Worm (Caenorhabditis elegans) whole organism, late embryonic: ENCODE measurements around the gene E04F6.6.

Experiments
- C08G9.2 ChIP-seq: sonication (generic microtip); optimal IDR thresholded peaks from 2 replicates; lab custom pipeline; 2016; ENCODE audit warnings: mild to moderate bottlenecking, missing genetic modification characterization, moderate library complexity, missing compliant biosample characterization
- C38D4.7 ChIP-seq: fragments of 200-800 bp; sonication (Bioruptor generic); optimal IDR thresholded peaks from 2 replicates; lab custom pipeline; 2018; ENCODE audit warnings: mild to moderate bottlenecking, missing genetic modification characterization, moderate library complexity, missing compliant biosample characterization
- K09A11.1 ChIP-seq: sonication (generic microtip); optimal IDR thresholded peaks from 2 replicates; lab custom pipeline; 2017; ENCODE audit warnings: antibody characterized with exemption, mild to moderate bottlenecking, missing genetic modification characterization, missing compliant biosample characterization; ENCODE audit not compliant: insufficient read depth
- T23F11.4 ChIP-seq: fragments of 200-800 bp; sonication (Bioruptor generic); optimal IDR thresholded peaks from 2 replicates; lab custom pipeline; 2018; ENCODE audit warnings: mild to moderate bottlenecking, missing genetic modification characterization, missing compliant biosample characterization
- Y22D7AL.16 ChIP-seq: sonication (generic microtip); optimal IDR thresholded peaks from 2 replicates; lab custom pipeline; 2016; ENCODE audit warnings: missing genetic modification characterization, missing compliant biosample characterization
- ahr-1 ChIP-seq: sonication (generic microtip); optimal IDR thresholded peaks from 2 replicates; lab custom pipeline; 2016; ENCODE audit warnings: missing genetic modification characterization, missing compliant biosample characterization
- ama-1 ChIP-seq: fragments of 150-350 bp; optimal IDR thresholded peaks from 2 replicates; lab custom pipeline; 2014
- ceh-14 ChIP-seq: sonication (generic microtip); optimal IDR thresholded peaks from 2 replicates; lab custom pipeline; 2016; ENCODE audit warnings: missing genotype, missing genetic modification characterization, missing compliant biosample characterization
- ceh-18 ChIP-seq: sonication (generic microtip); optimal IDR thresholded peaks from 2 replicates; lab custom pipeline; 2016; ENCODE audit warnings: missing genetic modification characterization, missing compliant biosample characterization
- ceh-19 ChIP-seq: fragments of 200-800 bp; sonication (Bioruptor generic); optimal IDR thresholded peaks from 2 replicates; lab custom pipeline; 2018; ENCODE audit warnings: mild to moderate bottlenecking, missing genetic modification characterization, missing compliant biosample characterization
- ceh-2 ChIP-seq: sonication (generic microtip); optimal IDR thresholded peaks from 2 replicates; lab custom pipeline; 2016; ENCODE audit warnings: missing genotype, missing genetic modification characterization, missing compliant biosample characterization
- ceh-30 ChIP-seq: fragments of 150-350 bp; optimal IDR thresholded peaks from 2 replicates; lab custom pipeline; 2014; ENCODE audit warnings: missing biosample characterization, missing genetic modification characterization
- ceh-31 ChIP-seq: sonication (generic microtip); optimal IDR thresholded peaks from 2 replicates; lab custom pipeline; 2016; ENCODE audit warnings: missing genetic modification characterization, missing compliant biosample characterization
- ceh-45 ChIP-seq: fragments of 200-800 bp; sonication (Bioruptor generic); IDR thresholded peaks from 2 replicates; pipeline ENCODE4 v1.3.6; 2022; ENCODE audit warnings: missing genetic modification reagents, missing genetic modification characterization, missing compliant biosample characterization
- ceh-48 ChIP-seq: sonication (generic microtip); optimal IDR thresholded peaks from 2 replicates; lab custom pipeline; 2016; ENCODE audit warnings: missing genetic modification characterization, inconsistent platforms, missing compliant biosample characterization
- ceh-6 ChIP-seq: fragments of 200-800 bp; sonication (Bioruptor generic); optimal IDR thresholded peaks from 2 replicates; lab custom pipeline; 2018; ENCODE audit warnings: mild to moderate bottlenecking, missing genetic modification characterization, missing compliant biosample characterization
- ceh-9 ChIP-seq: sonication (generic microtip); optimal IDR thresholded peaks from 2 replicates; lab custom pipeline; 2016; ENCODE audit warnings: mild to moderate bottlenecking, missing genetic modification characterization, inconsistent platforms, missing compliant biosample characterization
- che-1 ChIP-seq: sonication (generic microtip); optimal IDR thresholded peaks from 2 replicates; lab custom pipeline; 2016; ENCODE audit warnings: mild to moderate bottlenecking, missing genetic modification characterization, missing compliant biosample characterization
- dve-1 ChIP-seq: sonication (generic microtip); optimal IDR thresholded peaks from 2 replicates; lab custom pipeline; 2017; ENCODE audit warnings: antibody characterized with exemption, mild to moderate bottlenecking, missing genetic modification characterization, missing compliant biosample characterization
- elt-2 ChIP-seq: sonication (generic microtip); optimal IDR thresholded peaks from 2 replicates; lab custom pipeline; 2016; ENCODE audit warnings: missing genetic modification reagents, missing genetic modification characterization, missing compliant biosample characterization
- ets-4 ChIP-seq: sonication (generic microtip); optimal IDR thresholded peaks from 2 replicates; lab custom pipeline; 2016; ENCODE audit warnings: missing genetic modification characterization, missing compliant biosample characterization
- eyg-1 ChIP-seq: sonication (generic microtip); optimal IDR thresholded peaks from 2 replicates; lab custom pipeline; 2016; ENCODE audit warnings: missing genotype, missing genetic modification characterization, missing compliant biosample characterization
- fax-1 ChIP-seq: sonication (generic microtip); optimal IDR thresholded peaks from 2 replicates; lab custom pipeline; 2016; ENCODE audit warnings: missing genotype, missing genetic modification characterization, missing compliant biosample characterization
- fkh-10 ChIP-seq: fragments of 150-350 bp; optimal IDR thresholded peaks from 2 replicates; lab custom pipeline; 2014; ENCODE audit warnings: missing biosample characterization, missing genetic modification reagents, missing genetic modification characterization
- fkh-6 ChIP-seq: sonication (generic microtip); optimal IDR thresholded peaks from 2 replicates; lab custom pipeline; 2016; ENCODE audit warnings: missing genetic modification characterization, missing compliant biosample characterization
- hlh-15 ChIP-seq: sonication (generic microtip); optimal IDR thresholded peaks from 2 replicates; lab custom pipeline; 2016; ENCODE audit warnings: missing genetic modification characterization, missing compliant biosample characterization
- hlh-30 ChIP-seq: sonication (generic microtip); optimal IDR thresholded peaks from 2 replicates; lab custom pipeline; 2017; ENCODE audit warnings: antibody characterized with exemption, missing genetic modification characterization, missing compliant biosample characterization; ENCODE audit not compliant: insufficient read depth
- hlh-6 ChIP-seq: sonication (generic microtip); optimal IDR thresholded peaks from 2 replicates; lab custom pipeline; 2016; ENCODE audit warnings: missing genotype, missing genetic modification characterization, missing compliant biosample characterization
- lin-11 ChIP-seq: fragments of 200-800 bp; sonication (Bioruptor generic); optimal IDR thresholded peaks from 2 replicates; lab custom pipeline; 2018; ENCODE audit warnings: mild to moderate bottlenecking, missing genetic modification characterization, missing compliant biosample characterization
- madf-2 ChIP-seq: sonication (generic microtip); optimal IDR thresholded peaks from 2 replicates; lab custom pipeline; 2017; ENCODE audit warnings: missing genetic modification characterization, missing compliant biosample characterization
- nfya-1 ChIP-seq: sonication (generic microtip); optimal IDR thresholded peaks from 2 replicates; lab custom pipeline; 2017; ENCODE audit warnings: missing genetic modification characterization, mild to moderate bottlenecking, missing compliant biosample characterization, antibody characterized with exemption, moderate library complexity
- nhr-11 ChIP-seq: fragments of 150-350 bp; optimal IDR thresholded peaks from 2 replicates; lab custom pipeline; 2014; ENCODE audit warnings: missing biosample characterization, missing genetic modification characterization
- npax-4 ChIP-seq: sonication (generic microtip); optimal IDR thresholded peaks from 2 replicates; lab custom pipeline; 2016; ENCODE audit warnings: missing genetic modification characterization, missing compliant biosample characterization
- odd-2 ChIP-seq: sonication (generic microtip); optimal IDR thresholded peaks from 2 replicates; lab custom pipeline; 2017; ENCODE audit warnings: antibody characterized with exemption, mild to moderate bottlenecking, missing genetic modification characterization, missing compliant biosample characterization
- pag-3 ChIP-seq: sonication (generic microtip); optimal IDR thresholded peaks from 2 replicates; lab custom pipeline; 2016; ENCODE audit warnings: missing compliant biosample characterization, missing genetic modification characterization, borderline replicate concordance
- pax-1 ChIP-seq: fragments of 150-350 bp; optimal IDR thresholded peaks from 2 replicates; lab custom pipeline; 2014; ENCODE audit warnings: missing biosample characterization, missing genetic modification characterization
- pha-2 ChIP-seq: sonication (generic microtip); optimal IDR thresholded peaks from 2 replicates; lab custom pipeline; 2017; ENCODE audit warnings: mild to moderate bottlenecking, missing genetic modification characterization, missing compliant biosample characterization
- pqm-1 ChIP-seq: sonication (generic microtip); optimal IDR thresholded peaks from 2 replicates; lab custom pipeline; 2016; ENCODE audit warnings: missing genetic modification characterization, missing compliant biosample characterization
- pros-1 ChIP-seq: fragments of 150-350 bp; optimal IDR thresholded peaks from 2 replicates; lab custom pipeline; 2014; ENCODE audit warnings: missing biosample characterization, missing genetic modification reagents, missing genetic modification characterization
- ref-2 ChIP-seq: sonication (generic microtip); optimal IDR thresholded peaks from 2 replicates; lab custom pipeline; 2016; ENCODE audit warnings: missing genetic modification characterization, missing compliant biosample characterization
- rnt-1 ChIP-seq: sonication (generic microtip); optimal IDR thresholded peaks from 2 replicates; lab custom pipeline; 2016; ENCODE audit warnings: missing genetic modification characterization, missing compliant biosample characterization
- sox-4 ChIP-seq: sonication (generic microtip); optimal IDR thresholded peaks from 2 replicates; lab custom pipeline; 2017; ENCODE audit warnings: mild to moderate bottlenecking, missing genetic modification characterization, inconsistent platforms, missing compliant biosample characterization
- tbx-2 ChIP-seq: sonication (generic microtip); optimal IDR thresholded peaks from 2 replicates; lab custom pipeline; 2016; ENCODE audit warnings: missing genetic modification characterization, missing compliant biosample characterization
- tbx-7 ChIP-seq: sonication (generic microtip); optimal IDR thresholded peaks from 2 replicates; lab custom pipeline; 2016; ENCODE audit warnings: missing genotype, missing genetic modification characterization, missing compliant biosample characterization
- ttx-3 ChIP-seq: sonication (generic microtip); optimal IDR thresholded peaks from 2 replicates; lab custom pipeline; 2016; ENCODE audit warnings: missing genetic modification reagents, missing genetic modification characterization, missing compliant biosample characterization
- unc-42 ChIP-seq: sonication (generic microtip); optimal IDR thresholded peaks from 2 replicates; lab custom pipeline; 2016; ENCODE audit warnings: missing genotype, missing genetic modification characterization, missing compliant biosample characterization
- unc-86 ChIP-seq: sonication (generic microtip); optimal IDR thresholded peaks from 2 replicates; lab custom pipeline; 2016; ENCODE audit warnings: missing genetic modification characterization, missing compliant biosample characterization
- zip-5 ChIP-seq: sonication (generic microtip); optimal IDR thresholded peaks from 2 replicates; lab custom pipeline; 2016; ENCODE audit warnings: missing genetic modification characterization, missing compliant biosample characterization

Gene E04F6.6

DNA sequence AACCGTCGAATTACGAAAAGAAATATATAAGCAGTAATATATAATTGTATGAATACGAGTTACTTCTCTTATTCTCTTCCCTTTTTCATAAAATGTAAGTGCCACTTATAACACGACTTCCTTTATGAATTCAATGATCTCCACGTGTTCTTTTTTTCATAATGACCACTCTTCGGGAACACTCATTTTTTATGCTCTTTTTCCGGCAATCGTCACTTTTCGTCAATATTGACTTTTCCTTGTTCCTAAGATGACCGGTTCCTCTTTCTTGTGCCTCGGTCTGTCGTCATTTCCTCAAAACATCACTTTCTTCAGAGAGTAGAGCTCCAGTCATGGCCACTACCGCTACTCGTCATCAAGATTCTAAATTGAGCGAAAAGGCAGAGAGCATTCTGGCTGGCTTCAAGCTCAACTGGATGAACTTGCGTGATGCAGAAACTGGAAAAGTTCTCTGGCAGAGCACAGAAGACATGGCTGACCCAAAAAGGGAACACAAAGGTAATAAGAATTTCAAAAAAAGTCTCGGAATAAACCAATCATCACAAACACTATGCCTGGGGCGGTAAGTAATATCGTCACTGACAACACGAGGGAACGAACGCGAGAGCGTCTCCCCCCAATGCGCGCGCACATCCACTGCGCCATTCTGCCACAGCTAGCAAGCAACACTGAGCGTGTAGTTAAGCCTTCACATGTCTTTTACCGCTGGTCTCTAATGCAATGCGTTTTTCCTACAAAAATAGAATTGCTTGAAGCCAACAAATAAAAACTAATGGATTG is 15.7 kb downstream of the E04F6.6 start, which contains the start of gene pdl-1 (continued):
- TF ChIP-seq sox-4 (tag; lab: Kevin White, UChicago) (peak; percentile 94), lin-11 (tag; lab: Kevin White, UChicago) (peak; percentile 89), ceh-6 (peak; percentile 92), rnt-1 (tag; lab: Kevin White, UChicago) (peak; percentile 89), hlh-30 (tag; lab: Kevin White, UChicago) (peak; percentile 68), ceh-30 (tag; lab: Kevin White, UChicago) (peak; percentile 31), elt-2 (tag; lab: Kevin White, UChicago) (peak; percentile 94), ceh-2 (tag; lab: Kevin White, UChicago) (peak; percentile 90), tbx-7 (tag; lab: Kevin White, UChicago) (peak; percentile 72), ceh-19 (GFP tag; lab: Kevin White, UChicago) (peak; percentile 96), fax-1 (peak; percentile 88), hlh-6 (tag; lab: Kevin White, UChicago) (peak; percentile 97), unc-42 (tag; lab: Kevin White, UChicago) (peak; percentile 74), ceh-48 (peak; percentile 85), madf-2 (tag; lab: Kevin White, UChicago) (peak; percentile 92), pha-2 (tag; lab: Kevin White, UChicago) (peak; percentile 91), C38D4.7 (peak; percentile 94), fkh-6 (tag; lab: Kevin White, UChicago) (peak; percentile 91), Y22D7AL.16 (tag; lab: Kevin White, UChicago) (peak; percentile 87), zip-5 (peak; percentile 81), ahr-1 (tag; lab: Kevin White, UChicago) (peak; percentile 76), odd-2 (tag; lab: Kevin White, UChicago) (peak; percentile 81), dve-1 (peak; percentile 89), ref-2 (tag; lab: Kevin White, UChicago) (peak; percentile 91), ets-4 (tag; lab: Kevin White, UChicago) (no peak), K09A11.1 (tag; lab: Kevin White, UChicago) (peak; percentile 72), ama-1 (lab: Kevin White, UChicago) (no peak), che-1 (tag; lab: Kevin White, UChicago) (peak; percentile 92), fkh-10 (GFP tag; lab: Kevin White, UChicago) (no peak), T23F11.4 (peak; percentile 95), nhr-11 (no peak), tbx-2 (tag; lab: Kevin White, UChicago) (peak; percentile 96), ceh-14 (tag; lab: Kevin White, UChicago) (peak; percentile 89)

DNA sequence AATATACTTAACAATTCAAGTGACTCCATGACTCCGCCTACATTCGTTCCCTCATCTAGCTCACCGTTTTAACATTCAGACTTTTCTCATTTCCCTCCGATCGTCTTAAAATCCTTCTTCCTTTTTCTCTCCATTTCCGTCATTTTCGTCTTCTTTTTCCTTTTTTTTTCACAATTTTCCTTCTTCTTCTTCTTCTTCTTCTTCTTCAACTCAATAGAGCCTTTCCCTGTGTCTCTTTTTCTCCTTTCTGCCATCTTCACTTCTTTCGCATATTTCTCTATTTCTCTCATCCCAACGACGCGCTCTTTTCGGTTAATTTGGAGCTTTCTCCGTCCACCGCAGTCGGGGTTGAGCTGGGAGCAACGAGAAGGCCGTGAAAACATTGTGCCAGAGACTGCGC is 16.7 kb downstream of the E04F6.6 start:
- TF ChIP-seq ceh-31, result peak; percentile 38
- TF ChIP-seq fkh-10 (GFP tag; lab: Kevin White, UChicago), result no peak
- TF ChIP-seq ceh-45 (GFP tag; lab: Robert Waterston, UW), result no peak
- TF ChIP-seq pag-3 (tag; lab: Kevin White, UChicago), result no peak
- peak; percentile 27 for TF ChIP-seq nfya-1 (tag; lab: Kevin White, UChicago)
- TF ChIP-seq T23F11.4, result no peak
- no peak for TF ChIP-seq rnt-1 (tag; lab: Kevin White, UChicago)
- TF ChIP-seq eyg-1 (tag; lab: Kevin White, UChicago), result no peak
- TF ChIP-seq npax-4 (tag; lab: Kevin White, UChicago), result no peak
- TF ChIP-seq pros-1 (tag; lab: Kevin White, UChicago), result no peak
- TF ChIP-seq K09A11.1 (tag; lab: Kevin White, UChicago), result no peak
- no peak for TF ChIP-seq hlh-6 (tag; lab: Kevin White, UChicago)
- peak; percentile 17 for TF ChIP-seq ceh-19 (GFP tag; lab: Kevin White, UChicago)
- TF ChIP-seq tbx-2 (tag; lab: Kevin White, UChicago), result peak; percentile 0
- TF ChIP-seq C08G9.2, result peak; percentile 5
- TF ChIP-seq hlh-15 (tag; lab: Kevin White, UChicago), result no peak
- TF ChIP-seq pax-1 (tag; lab: Kevin White, UChicago), result no peak
- no peak for TF ChIP-seq sox-4 (tag; lab: Kevin White, UChicago)
- peak; percentile 40 for TF ChIP-seq ceh-18 (tag; lab: Kevin White, UChicago)
- TF ChIP-seq unc-86, result no peak
- TF ChIP-seq unc-42 (tag; lab: Kevin White, UChicago), result peak; percentile 79
- no peak for TF ChIP-seq pqm-1
- TF ChIP-seq ceh-9 (tag; lab: Kevin White, UChicago), result no peak
- TF ChIP-seq ref-2 (tag; lab: Kevin White, UChicago), result no peak
- no peak for TF ChIP-seq ttx-3
- no peak for TF ChIP-seq ets-4 (tag; lab: Kevin White, UChicago)
- TF ChIP-seq tbx-7 (tag; lab: Kevin White, UChicago), result no peak
- TF ChIP-seq odd-2 (tag; lab: Kevin White, UChicago), result no peak
